Worm (Caenorhabditis elegans): ENCODE measurements around the gene aqp-4.

Gene aqp-4

DNA sequence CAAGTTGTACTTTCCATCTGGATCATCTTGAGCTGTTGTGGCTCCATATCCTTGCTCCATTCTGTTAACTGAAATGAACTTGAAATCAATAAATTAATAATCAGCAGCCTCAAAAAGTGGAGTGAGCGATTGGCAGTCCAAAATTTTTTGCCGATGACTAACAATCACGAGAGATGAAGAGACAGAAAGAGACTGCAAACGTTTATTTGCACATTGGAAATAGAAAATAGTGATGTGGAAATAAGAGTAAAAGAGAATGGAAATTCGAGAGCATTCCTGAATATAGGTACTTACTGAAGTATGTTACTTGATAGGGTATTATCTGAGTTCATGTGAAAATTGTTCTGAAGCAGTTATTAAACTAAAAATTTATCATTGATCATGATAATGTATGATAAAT is 27.6 kb upstream of the aqp-4 start, which contains the start of gene tag-120:
tag-120 (minus strand) TSS at position 68 of the 400 bp plus-strand sequence.
- peak; percentile 49 for TF ChIP-seq nhr-80 (tag; optimal IDR thresholded peaks at IDR 0.05)
- TF ChIP-seq aptf-2 (GFP tag; conservative IDR thresholded peaks at IDR 0.05): no peak
- TF ChIP-seq pha-4 (tag; optimal IDR thresholded peaks at IDR 0.05): no peak

DNA sequence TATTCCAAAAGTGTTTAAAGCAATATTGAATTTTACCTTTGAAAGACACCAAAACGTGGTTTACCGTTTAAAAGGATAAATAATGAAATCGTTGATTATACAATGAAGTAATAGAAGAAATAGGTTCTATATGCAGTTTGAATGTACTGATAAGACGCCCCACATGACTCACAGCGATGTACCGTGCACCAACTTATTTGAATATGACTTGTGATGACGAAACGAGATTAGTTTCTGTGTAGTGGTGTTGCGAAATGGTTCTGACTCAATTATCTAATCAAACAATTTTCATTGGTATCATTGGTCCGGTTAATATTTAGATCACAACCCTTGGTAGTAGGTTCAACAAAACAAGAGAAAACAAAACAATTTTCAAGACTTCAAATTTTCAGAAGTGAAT is 26.2 kb upstream of the aqp-4 start:
- TF ChIP-seq cebp-1 (GFP tag; IDR thresholded peaks at IDR 0.05): peak; percentile 83
- TF ChIP-seq cebp-1 (tag; optimal IDR thresholded peaks at IDR 0.05): no peak
- TF ChIP-seq T26A5.8 (tag; optimal IDR thresholded peaks at IDR 0.05): no peak
- TF ChIP-seq nhr-80 (tag; optimal IDR thresholded peaks at IDR 0.05): peak; percentile 45

DNA sequence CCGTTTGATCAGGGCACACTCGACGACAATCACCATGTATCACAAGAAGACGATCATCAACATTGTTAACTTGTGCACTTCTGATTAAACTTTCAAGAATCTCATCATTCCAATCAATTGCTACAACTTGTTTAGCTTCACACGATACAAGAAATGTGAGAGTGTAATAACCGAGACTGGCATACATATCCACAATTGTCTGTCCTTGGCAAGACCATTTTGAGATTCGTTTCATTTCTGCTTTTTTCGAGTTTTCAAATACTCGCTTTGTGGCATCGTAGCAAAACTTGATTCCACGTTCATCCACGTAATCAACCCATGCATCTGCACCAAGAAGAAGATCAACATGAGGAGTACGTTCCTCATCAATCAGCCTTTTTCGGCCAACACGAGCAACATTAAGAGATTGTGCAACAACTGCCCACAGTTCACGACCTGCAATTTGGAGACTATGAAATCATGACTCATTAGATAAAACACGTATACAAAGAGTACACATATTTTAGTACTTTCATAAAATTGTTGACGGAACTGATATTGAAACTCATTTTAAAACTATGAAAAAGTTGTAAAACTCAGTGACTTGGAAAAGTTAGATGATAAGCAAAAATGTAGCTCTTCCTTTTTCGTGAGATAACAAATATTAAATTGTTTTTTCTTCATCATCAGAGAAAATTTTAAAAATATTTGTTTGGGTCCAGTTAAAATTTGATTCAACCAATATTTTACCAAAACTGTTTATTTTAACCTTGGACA is 24.8 kb upstream of the aqp-4 start:
- TF ChIP-seq Y67H2A.10 (GFP tag; conservative IDR thresholded peaks at IDR 0.05): no peak
- TF ChIP-seq ceh-100 (GFP tag; IDR thresholded peaks at IDR 0.05): no peak
- no peak for TF ChIP-seq dpff-1 (tag; optimal IDR thresholded peaks at IDR 0.05)
- TF ChIP-seq pha-4 (tag; optimal IDR thresholded peaks at IDR 0.05): no peak
- TF ChIP-seq snpc-4 (GFP tag; optimal IDR thresholded peaks at IDR 0.05): no peak
- TF ChIP-seq snpc-4 (tag; optimal IDR thresholded peaks at IDR 0.05): no peak
- TF ChIP-seq T26A5.8 (tag; optimal IDR thresholded peaks at IDR 0.05): no peak
- no peak for TF ChIP-seq lsy-27 (tag; optimal IDR thresholded peaks at IDR 0.05; ENCODE audit: borderline replicate concordance, insufficient read depth)
- no peak for TF ChIP-seq sdz-38 (tag; optimal IDR thresholded peaks at IDR 0.05)
- TF ChIP-seq B0261.1 (tag; optimal IDR thresholded peaks at IDR 0.05): no peak
- no peak for TF ChIP-seq lin-54 (GFP tag; optimal IDR thresholded peaks at IDR 0.05)
- no peak for TF ChIP-seq tbx-9 (tag; optimal IDR thresholded peaks at IDR 0.05; ENCODE audit: borderline replicate concordance)
- TF ChIP-seq ccch-3 (GFP tag; optimal IDR thresholded peaks at IDR 0.05): no peak
- no peak for TF ChIP-seq Y95B8A.8 (GFP tag; IDR thresholded peaks at IDR 0.05)
- no peak for TF ChIP-seq D2030.7 (GFP tag; IDR thresholded peaks at IDR 0.05)
- no peak for TF ChIP-seq nfya-2 (GFP tag; IDR thresholded peaks at IDR 0.05)
- TF ChIP-seq madf-10 (tag; optimal IDR thresholded peaks at IDR 0.05): no peak
- no peak for TF ChIP-seq him-1 (tag; optimal IDR thresholded peaks at IDR 0.05)
- TF ChIP-seq C17E4.6 (GFP tag; IDR thresholded peaks at IDR 0.05): no peak

DNA sequence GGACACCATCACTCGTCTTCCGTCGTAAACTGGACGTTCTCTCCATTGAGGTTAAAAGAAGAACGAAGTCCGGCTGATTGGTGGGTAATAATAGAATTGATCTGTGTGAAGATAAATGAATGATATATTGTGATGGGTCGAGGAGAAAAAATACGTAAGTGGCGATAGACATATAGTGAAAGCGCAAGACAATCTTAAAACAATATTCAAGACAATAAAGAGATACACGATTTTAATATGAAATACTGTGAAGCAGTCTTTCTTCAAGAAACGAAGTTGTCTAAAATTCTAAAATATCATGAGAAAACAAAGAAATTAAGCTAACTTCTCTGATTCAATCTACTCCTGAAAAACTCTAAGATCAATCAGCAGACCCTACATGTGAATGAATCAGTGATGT is 23.8 kb upstream of the aqp-4 start, which contains the start of gene F40F9.10:
F40F9.10 (minus strand) TSS at position 101 of the 400 bp plus-strand sequence.
- TF ChIP-seq F37B4.10 (GFP tag; IDR thresholded peaks at IDR 0.05) (no peak), zim-3 (tag; optimal IDR thresholded peaks at IDR 0.05) (no peak), ztf-25 (GFP tag; IDR thresholded peaks at IDR 0.05) (no peak), Y56A3A.18 (GFP tag; IDR thresholded peaks at IDR 0.05) (no peak), lin-54 (GFP tag; optimal IDR thresholded peaks at IDR 0.05) (no peak), snpc-4 (GFP tag; optimal IDR thresholded peaks at IDR 0.05) (no peak), snpc-4 (tag; optimal IDR thresholded peaks at IDR 0.05) (no peak), lsy-27 (tag; optimal IDR thresholded peaks at IDR 0.05; ENCODE audit: borderline replicate concordance, insufficient read depth) (no peak), akir-1 (GFP tag; optimal IDR thresholded peaks at IDR 0.05) (no peak), fkh-3 (tag; optimal IDR thresholded peaks at IDR 0.05) (no peak), xnd-1 (tag; optimal IDR thresholded peaks at IDR 0.05) (no peak), dpl-1 (GFP tag; optimal IDR thresholded peaks at IDR 0.05) (no peak), cebp-2 (GFP tag; IDR thresholded peaks at IDR 0.05) (no peak), egl-18 (GFP tag; IDR thresholded peaks at IDR 0.05) (no peak), Y67H2A.10 (GFP tag; conservative IDR thresholded peaks at IDR 0.05) (no peak), C06A6.2 (GFP tag; conservative IDR thresholded peaks at IDR 0.05) (no peak), unc-62 (GFP tag; optimal IDR thresholded peaks at IDR 0.05) (no peak), nhr-27 (tag; optimal IDR thresholded peaks at IDR 0.05) (no peak), pha-4 (tag; optimal IDR thresholded peaks at IDR 0.05) (no peak)

Measured in whole organism, young adult.